Worm (Caenorhabditis elegans): ENCODE measurements around the gene atf-4.

DNA sequence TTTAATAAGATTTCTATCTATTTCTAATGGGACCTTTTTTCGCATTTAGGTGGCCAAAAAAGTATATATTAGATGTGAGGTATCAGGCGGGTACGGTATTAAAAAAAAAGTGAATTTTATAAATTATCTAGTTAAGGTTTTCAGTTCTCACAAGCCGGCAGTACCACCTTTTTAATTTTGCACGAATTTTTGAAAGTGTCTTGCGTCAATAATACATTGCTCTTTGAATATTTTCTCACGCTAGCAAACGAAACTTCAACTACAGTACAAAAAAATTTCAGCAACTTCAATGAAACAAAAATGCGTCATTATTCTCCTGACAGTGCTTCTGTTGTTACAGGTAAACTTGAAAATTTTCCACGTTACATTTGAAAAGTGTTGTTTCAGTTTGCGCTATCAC is 3.7 kb downstream of the atf-4 start, which contains the start of gene F42D1.4:
- TF ChIP-seq flt-1 (GFP tag; IDR thresholded peaks at IDR 0.05) (no peak), ref-1 (GFP tag; conservative IDR thresholded peaks at IDR 0.05) (no peak), cog-1 (tag; optimal IDR thresholded peaks at IDR 0.05) (no peak), T22C8.4 (GFP tag; IDR thresholded peaks at IDR 0.05) (no peak)

Data from whole organism, midembryonic.